Worm (Caenorhabditis elegans): ENCODE measurements around the gene vars-1.

Gene vars-1

DNA sequence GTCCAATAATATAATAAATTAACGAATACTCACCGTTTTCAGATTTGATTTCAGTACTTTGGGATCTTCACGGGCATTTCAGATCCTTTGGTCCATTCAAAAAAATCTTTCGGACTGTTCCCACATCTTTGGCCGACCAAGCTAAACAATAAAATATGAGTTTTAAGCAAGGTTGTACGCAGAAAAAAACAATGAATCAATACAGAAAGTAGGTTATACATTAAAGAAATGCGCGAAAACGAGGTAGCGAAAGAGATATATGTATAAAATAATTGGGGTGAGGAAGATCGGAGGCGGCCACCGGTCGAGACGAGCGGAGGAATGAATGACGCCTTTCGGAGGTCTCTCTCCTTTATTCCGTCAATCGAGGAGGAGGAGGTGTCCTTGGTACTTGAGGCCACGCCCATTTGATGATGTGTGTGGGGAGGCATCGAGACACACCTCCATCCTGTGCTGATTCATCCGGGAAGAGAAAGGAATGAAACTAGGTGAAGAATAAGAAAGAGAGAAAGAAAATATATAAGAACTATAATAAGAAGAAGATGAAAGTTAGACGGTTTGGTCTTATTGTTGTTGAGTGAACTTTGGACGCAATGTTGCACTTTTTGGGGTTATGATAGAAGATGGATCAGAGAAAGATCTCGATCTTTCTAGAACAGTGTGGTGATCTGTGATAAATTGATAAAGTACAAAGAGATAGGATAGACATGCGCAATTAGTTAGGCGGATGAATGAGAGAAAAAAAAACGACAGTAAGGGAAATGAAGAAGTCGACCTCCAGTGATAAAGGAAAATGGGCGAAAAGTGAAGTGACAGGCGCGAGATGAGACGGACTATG is 9.3 kb downstream of the vars-1 start (continued):
- TF ChIP-seq nhr-129 (tag; optimal IDR thresholded peaks at IDR 0.05) (no peak), skn-1 (tag; optimal IDR thresholded peaks at IDR 0.05) (no peak), elt-1 (tag; optimal IDR thresholded peaks at IDR 0.05) (no peak), alr-1 (tag; optimal IDR thresholded peaks at IDR 0.05) (no peak), elt-3 (tag; optimal IDR thresholded peaks at IDR 0.05) (no peak), lin-13 (GFP tag; optimal IDR thresholded peaks at IDR 0.05) (no peak), nhr-21 (tag; optimal IDR thresholded peaks at IDR 0.05) (peak; percentile 93), ztf-11 (tag; optimal IDR thresholded peaks at IDR 0.05) (no peak), sma-3 (GFP tag; optimal IDR thresholded peaks at IDR 0.05) (peak; percentile 89)

- TF ChIP-seq alr-1 (tag; optimal IDR thresholded peaks at IDR 0.05) (no peak), dmd-4 (tag; optimal IDR thresholded peaks at IDR 0.05) (no peak)
Observed at ce11 chrV:8041336-8041868, 10.2 kb downstream of the vars-1 start.

- TF ChIP-seq nhr-21 (tag; optimal IDR thresholded peaks at IDR 0.05) (peak; percentile 11), aly-2 (tag; optimal IDR thresholded peaks at IDR 0.05) (no peak), sma-9 (GFP tag; optimal IDR thresholded peaks at IDR 0.05) (peak; percentile 44), sma-9 (tag; optimal IDR thresholded peaks at IDR 0.05) (no peak), nhr-129 (tag; optimal IDR thresholded peaks at IDR 0.05) (peak; percentile 38), elt-1 (tag; optimal IDR thresholded peaks at IDR 0.05) (peak; percentile 9), ceh-82 (tag; optimal IDR thresholded peaks at IDR 0.05) (no peak), blmp-1 (tag; optimal IDR thresholded peaks at IDR 0.05; ENCODE audit: insufficient read depth) (peak; percentile 56), zag-1 (tag; optimal IDR thresholded peaks at IDR 0.05) (no peak)
Observed at ce11 chrV:8043664-8044063, 12.5 kb downstream of the vars-1 start.

DNA sequence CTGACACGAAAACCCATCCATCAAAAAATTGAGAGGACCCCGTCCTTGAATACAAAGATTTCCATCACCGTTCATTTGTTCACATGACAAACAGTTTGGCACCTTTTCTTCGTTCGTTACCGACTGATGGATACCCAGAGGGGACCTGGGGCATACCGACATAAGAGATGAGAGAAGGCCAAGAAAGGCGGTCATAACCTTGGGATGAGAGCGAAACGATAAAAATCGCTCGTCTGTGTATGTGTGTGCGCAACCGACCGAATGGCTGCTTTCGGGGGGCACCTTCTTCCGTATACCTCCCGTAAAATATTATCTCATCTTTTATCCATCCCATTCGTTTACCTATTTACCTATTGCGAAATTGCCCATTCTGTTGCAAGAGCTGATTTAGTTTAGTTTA is 13.7 kb downstream of the vars-1 start:
- TF ChIP-seq crh-2 (tag; optimal IDR thresholded peaks at IDR 0.05) (peak; percentile 4), skn-1 (tag; optimal IDR thresholded peaks at IDR 0.05) (no peak), nhr-21 (tag; optimal IDR thresholded peaks at IDR 0.05) (peak; percentile 44), nhr-77 (tag; optimal IDR thresholded peaks at IDR 0.05) (no peak), lin-39 (tag; optimal IDR thresholded peaks at IDR 0.05) (no peak), snpc-4 (tag; optimal IDR thresholded peaks at IDR 0.05) (no peak), nhr-25 (tag; optimal IDR thresholded peaks at IDR 0.05) (peak; percentile 71), nhr-129 (tag; optimal IDR thresholded peaks at IDR 0.05) (no peak), sma-3 (GFP tag; optimal IDR thresholded peaks at IDR 0.05) (peak; percentile 21), unc-55 (GFP tag; optimal IDR thresholded peaks at IDR 0.05) (no peak), nhr-12 (tag; optimal IDR thresholded peaks at IDR 0.05) (no peak), fos-1 (tag; optimal IDR thresholded peaks at IDR 0.05) (no peak), mab-5 (tag; optimal IDR thresholded peaks at IDR 0.05) (no peak), aly-2 (tag; optimal IDR thresholded peaks at IDR 0.05) (no peak), Y55F3AM.14 (GFP tag; optimal IDR thresholded peaks at IDR 0.05) (no peak), F13H6.1 (tag; optimal IDR thresholded peaks at IDR 0.05) (no peak), mbf-1 (tag; optimal IDR thresholded peaks at IDR 0.05) (no peak), nhr-23 (tag; optimal IDR thresholded peaks at IDR 0.05) (no peak), lsy-2 (tag; optimal IDR thresholded peaks at IDR 0.05) (no peak), gmeb-1 (tag; optimal IDR thresholded peaks at IDR 0.05) (no peak), ceh-16 (tag; optimal IDR thresholded peaks at IDR 0.05) (peak; percentile 81), ama-1 (optimal IDR thresholded peaks at IDR 0.05) (no peak), peb-1 (tag; optimal IDR thresholded peaks at IDR 0.05) (no peak), elt-1 (tag; optimal IDR thresholded peaks at IDR 0.05) (no peak), egl-27 (tag; optimal IDR thresholded peaks at IDR 0.05) (peak; percentile 40), unc-62 (GFP tag; optimal IDR thresholded peaks at IDR 0.05) (no peak), ztf-1 (GFP tag; conservative IDR thresholded peaks at IDR 0.05) (no peak), lin-11 (tag; optimal IDR thresholded peaks at IDR 0.05) (no peak), unc-39 (tag; optimal IDR thresholded peaks at IDR 0.05) (no peak), sma-9 (GFP tag; optimal IDR thresholded peaks at IDR 0.05) (peak; percentile 15), sma-9 (tag; optimal IDR thresholded peaks at IDR 0.05) (no peak)

Measured in whole organism, L2 larva.